Fruit fly (Drosophila melanogaster) whole organism, wandering third instar larva: ENCODE data around the gene PGAP2.
A peak's percentile ranks its signal among the peaks of the same experiment; 100 is the strongest.

ENCODE experiments used
- Abd-B ChIP-seq: fragments of >200 bp; optimal IDR thresholded peaks from 2 replicates; lab custom pipeline; 2017; ENCODE audit warnings: missing biosample characterization, missing genetic modification characterization
- Myc ChIP-seq: fragments of >200 bp; optimal IDR thresholded peaks from 2 replicates; lab custom pipeline; 2017
- h ChIP-seq: fragments of 200-800 bp; sonication (Bioruptor generic); optimal IDR thresholded peaks from 3 replicates; lab custom pipeline; 2016; ENCODE audit warnings: missing biosample characterization, mild to moderate bottlenecking, missing genetic modification characterization
- pan ChIP-seq: fragments of >200 bp; optimal IDR thresholded peaks from 2 replicates; lab custom pipeline; 2017
- psq ChIP-seq: fragments of 200-800 bp; sonication (Bioruptor generic); optimal IDR thresholded peaks from 3 replicates; lab custom pipeline; 2017; ENCODE audit warnings: missing biosample characterization, mild to moderate bottlenecking, missing genetic modification characterization, moderate library complexity
- usp ChIP-seq: fragments of >200 bp; optimal IDR thresholded peaks from 2 replicates; lab custom pipeline; 2017; ENCODE audit warnings: missing biosample characterization, missing genetic modification characterization

DNA sequence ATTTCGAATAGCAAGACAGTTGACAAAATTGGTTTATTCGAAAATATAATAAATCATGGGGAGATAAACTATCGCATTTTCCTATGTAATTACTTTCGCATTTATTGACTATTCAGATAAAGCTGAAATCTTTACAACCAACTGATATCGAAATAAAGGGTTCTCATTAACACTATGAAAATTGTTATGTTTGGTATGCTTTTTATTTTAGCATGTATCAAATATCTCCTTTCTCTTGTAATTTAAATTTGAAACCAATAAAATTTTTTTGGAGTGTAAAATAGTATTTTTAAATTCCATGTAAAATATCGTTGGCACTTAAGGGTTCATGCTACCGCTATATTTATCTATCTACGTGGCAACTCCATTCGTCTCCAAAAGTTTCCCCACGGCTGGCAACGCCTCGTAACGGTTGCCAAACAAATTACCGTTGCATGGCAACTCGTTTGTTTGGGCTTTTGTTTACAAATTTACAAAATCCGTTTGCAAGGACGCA is 35.8 kb upstream of the PGAP2 start, which contains the start of gene CG13949:
- TF ChIP-seq pan (no peak), usp (no peak), Abd-B (no peak), psq (GFP tag; lab: Kevin White, UChicago) (peak; percentile 12), Myc (lab: Kevin White, UChicago) (no peak), h (GFP tag; lab: Kevin White, UChicago) (peak; percentile 47)
